Fruit fly (Drosophila melanogaster) whole organism, embryonic: ENCODE data around the gene Trm7-34.

Experiments used
- Bgb ChIP-seq: fragments of 200-800 bp; sonication (Bioruptor generic); IDR thresholded peaks from 2 replicates; pipeline ENCODE4 v1.3.6; 2022; ENCODE audit warnings: missing biosample characterization, missing genetic modification characterization; ENCODE audit not compliant: partially characterized antibody
- CG12299 ChIP-seq: fragments of 200-800 bp; sonication (Bioruptor generic); optimal IDR thresholded peaks from 2 replicates; lab custom pipeline; 2018; ENCODE audit warnings: missing biosample characterization, mild to moderate bottlenecking, missing genetic modification characterization
- CG13775 ChIP-seq: fragments of 200-800 bp; sonication (Bioruptor generic); optimal IDR thresholded peaks from 3 replicates; lab custom pipeline; 2017; ENCODE audit warnings: missing biosample characterization, mild to moderate bottlenecking, missing genetic modification characterization
- CG14014 ChIP-seq: fragments of 200-800 bp; sonication (Bioruptor generic); IDR thresholded peaks from 2 replicates; pipeline ENCODE4 v1.3.6; 2022; ENCODE audit warnings: missing biosample characterization, missing genetic modification characterization
- CG14441 ChIP-seq: fragments of 200-800 bp; sonication (Bioruptor generic); IDR thresholded peaks from 2 replicates; pipeline ENCODE4 v1.3.6; 2022; ENCODE audit warnings: missing biosample characterization, missing genetic modification characterization
- CG15479 ChIP-seq: fragments of 200-800 bp; sonication (Bioruptor generic); optimal IDR thresholded peaks from 3 replicates; lab custom pipeline; 2019; ENCODE audit warnings: missing biosample characterization, mild to moderate bottlenecking, missing genetic modification characterization, moderate library complexity
- CG1602 ChIP-seq: fragments of 200-800 bp; sonication (Bioruptor generic); optimal IDR thresholded peaks from 3 replicates; lab custom pipeline; 2016; ENCODE audit warnings: missing biosample characterization, missing genetic modification characterization
- CG1647 ChIP-seq: fragments of 200-800 bp; sonication (Bioruptor generic); optimal IDR thresholded peaks from 3 replicates; lab custom pipeline; 2016; ENCODE audit warnings: missing biosample characterization, missing genetic modification characterization
- CG16813 ChIP-seq: fragments of 200-800 bp; sonication (Bioruptor generic); IDR thresholded peaks from 3 replicates; pipeline ENCODE4 v1.3.6; 2022; ENCODE audit warnings: missing biosample characterization, missing genetic modification characterization; ENCODE audit not compliant: partially characterized antibody
- CG17328 ChIP-seq: fragments of 200-800 bp; sonication (Bioruptor generic); IDR thresholded peaks from 2 replicates; pipeline ENCODE4 v1.3.6; 2022; ENCODE audit warnings: missing biosample characterization, missing genetic modification characterization
- CG17385 ChIP-seq: fragments of 200-800 bp; sonication (Bioruptor generic); optimal IDR thresholded peaks from 3 replicates; lab custom pipeline; 2018; ENCODE audit warnings: missing biosample characterization, mild to moderate bottlenecking, missing genetic modification characterization
- CG17912 ChIP-seq: fragments of 200-800 bp; sonication (Bioruptor generic); optimal IDR thresholded peaks from 2 replicates; lab custom pipeline; 2018; ENCODE audit warnings: missing biosample characterization, mild to moderate bottlenecking, missing genetic modification characterization
- CG1792 ChIP-seq: fragments of 200-800 bp; sonication (Bioruptor generic); optimal IDR thresholded peaks from 2 replicates; lab custom pipeline; 2016; ENCODE audit warnings: missing biosample characterization, missing genetic modification characterization
- CG18764 ChIP-seq: fragments of 200-800 bp; sonication (Bioruptor generic); optimal IDR thresholded peaks from 3 replicates; lab custom pipeline; 2016; ENCODE audit warnings: missing biosample characterization, missing genetic modification characterization
- CG2202 ChIP-seq: fragments of 200-800 bp; sonication (Bioruptor generic); optimal IDR thresholded peaks from 2 replicates; lab custom pipeline; 2018; ENCODE audit warnings: missing biosample characterization, mild to moderate bottlenecking, missing genetic modification characterization
- CG31365 ChIP-seq: fragments of 200-800 bp; sonication (Bioruptor generic); optimal IDR thresholded peaks from 2 replicates; lab custom pipeline; 2018; ENCODE audit warnings: missing biosample characterization, mild to moderate bottlenecking, missing genetic modification characterization
- CG31441 ChIP-seq: fragments of 200-800 bp; sonication (Bioruptor generic); IDR thresholded peaks from 2 replicates; pipeline ENCODE4 v1.3.6; 2022; ENCODE audit warnings: missing biosample characterization, missing genetic modification characterization
- CG34422 ChIP-seq: fragments of 200-800 bp; sonication (Bioruptor generic); IDR thresholded peaks from 3 replicates; pipeline ENCODE4 v1.3.6; 2022; ENCODE audit warnings: missing biosample characterization, missing genetic modification characterization
- CG4820 ChIP-seq: fragments of 200-800 bp; sonication (Bioruptor generic); optimal IDR thresholded peaks from 3 replicates; lab custom pipeline; 2016; ENCODE audit warnings: missing biosample characterization, missing genetic modification characterization
- CG5245 ChIP-seq: fragments of 200-800 bp; sonication (Bioruptor generic); optimal IDR thresholded peaks from 3 replicates; lab custom pipeline; 2016; ENCODE audit warnings: missing biosample characterization, missing genetic modification characterization
- CG5953 ChIP-seq: fragments of 200-800 bp; sonication (Bioruptor generic); IDR thresholded peaks from 2 replicates; pipeline ENCODE4 v1.3.6; 2022; ENCODE audit warnings: missing biosample characterization, missing genetic modification characterization
- CG7745 ChIP-seq: fragments of 200-800 bp; sonication (Bioruptor generic); optimal IDR thresholded peaks from 2 replicates; lab custom pipeline; 2018; ENCODE audit warnings: missing biosample characterization, mild to moderate bottlenecking, missing genetic modification characterization, moderate library complexity
- CG9437 ChIP-seq: fragments of 200-800 bp; sonication (Bioruptor generic); optimal IDR thresholded peaks from 2 replicates; lab custom pipeline; 2018; ENCODE audit warnings: missing biosample characterization, mild to moderate bottlenecking, missing genetic modification characterization
- Dad ChIP-seq: fragments of 200-800 bp; sonication (Bioruptor generic); optimal IDR thresholded peaks from 3 replicates; lab custom pipeline; 2016; ENCODE audit warnings: missing biosample characterization, missing genetic modification characterization
- Doc2 ChIP-seq: fragments of 200-800 bp; sonication (Bioruptor generic); IDR thresholded peaks from 2 replicates; pipeline ENCODE4 v1.3.6; 2022; ENCODE audit warnings: missing biosample characterization, missing genetic modification characterization
- Dp ChIP-seq: fragments of 200-800 bp; sonication (Bioruptor generic); optimal IDR thresholded peaks from 2 replicates; lab custom pipeline; 2018; ENCODE audit warnings: missing biosample characterization, mild to moderate bottlenecking, missing genetic modification characterization, moderate library complexity
- E2f1 ChIP-seq: fragments of 200-800 bp; sonication (Bioruptor generic); IDR thresholded peaks from 2 replicates; pipeline ENCODE4 v1.3.6; 2022; ENCODE audit warnings: missing biosample characterization, missing genetic modification characterization
- Gug ChIP-seq: fragments of 200-800 bp; sonication (Bioruptor generic); IDR thresholded peaks from 4 replicates; pipeline ENCODE4 v1.3.6; 2022; ENCODE audit warnings: missing biosample characterization, missing genetic modification characterization
- Hand ChIP-seq: fragments of 200-800 bp; sonication (Bioruptor generic); optimal IDR thresholded peaks from 2 replicates; lab custom pipeline; 2017; ENCODE audit warnings: mild to moderate bottlenecking, missing biosample characterization, missing genetic modification reagents, missing genetic modification characterization
- Rx ChIP-seq: fragments of 200-800 bp; sonication (Bioruptor generic); IDR thresholded peaks from 2 replicates; pipeline ENCODE4 v1.3.6; 2022; ENCODE audit warnings: missing biosample characterization, missing genetic modification characterization
- Usf ChIP-seq: fragments of 200-800 bp; sonication (Bioruptor generic); optimal IDR thresholded peaks from 2 replicates; lab custom pipeline; 2017; ENCODE audit warnings: missing genotype, missing biosample characterization, missing genetic modification characterization
- bbx ChIP-seq: fragments of 200-800 bp; sonication (Bioruptor generic); IDR thresholded peaks from 2 replicates; pipeline ENCODE4 v1.3.6; 2022; ENCODE audit warnings: missing biosample characterization, missing genetic modification characterization; ENCODE audit not compliant: partially characterized antibody
- cato ChIP-seq: fragments of 200-800 bp; sonication (Bioruptor generic); optimal IDR thresholded peaks from 2 replicates; lab custom pipeline; 2016; ENCODE audit warnings: missing biosample characterization, missing genetic modification characterization, borderline replicate concordance
- chif ChIP-seq, 2 experiments: fragments of 200-800 bp; sonication (Bioruptor generic); optimal IDR thresholded peaks; 3 replicates each; lab custom pipeline; 2016; ENCODE audit warnings: missing biosample characterization in 2 of 2, missing genetic modification characterization in 2 of 2
- dmrt11E ChIP-seq: fragments of 200-800 bp; sonication (Bioruptor generic); optimal IDR thresholded peaks from 3 replicates; lab custom pipeline; 2018; ENCODE audit warnings: missing biosample characterization, mild to moderate bottlenecking, missing genetic modification characterization, moderate library complexity
- eyg ChIP-seq: fragments of 200-800 bp; sonication (Bioruptor generic); optimal IDR thresholded peaks from 3 replicates; lab custom pipeline; 2016; ENCODE audit warnings: missing biosample characterization, missing genetic modification characterization
- inv ChIP-seq: fragments of 200-800 bp; sonication (Bioruptor generic); IDR thresholded peaks from 2 replicates; pipeline ENCODE4 v1.3.6; 2022; ENCODE audit warnings: missing biosample characterization, missing genetic modification characterization; ENCODE audit not compliant: partially characterized antibody
- mirr ChIP-seq: fragments of 200-800 bp; sonication (Bioruptor generic); optimal IDR thresholded peaks from 3 replicates; lab custom pipeline; 2018; ENCODE audit warnings: missing biosample characterization, mild to moderate bottlenecking, missing genetic modification characterization
- nom ChIP-seq: fragments of 200-800 bp; sonication (Bioruptor generic); optimal IDR thresholded peaks from 2 replicates; lab custom pipeline; 2017; ENCODE audit warnings: missing biosample characterization, missing genetic modification characterization, mild to moderate bottlenecking, moderate library complexity, missing genetic modification reagents
- otp ChIP-seq: fragments of 200-800 bp; sonication (Bioruptor generic); IDR thresholded peaks from 3 replicates; pipeline ENCODE4, ENCODE4 v1.3.6; 2022; ENCODE audit warnings: missing biosample characterization, missing genetic modification characterization
- pfk ChIP-seq: fragments of 200-800 bp; sonication (Bioruptor generic); optimal IDR thresholded peaks from 2 replicates; lab custom pipeline; 2018; ENCODE audit warnings: missing biosample characterization, mild to moderate bottlenecking, missing genetic modification characterization, moderate library complexity
- psq ChIP-seq: fragments of 200-800 bp; sonication (Bioruptor generic); optimal IDR thresholded peaks from 2 replicates; lab custom pipeline; 2017; ENCODE audit warnings: missing biosample characterization, missing genetic modification characterization
- ro ChIP-seq: fragments of 200-800 bp; sonication (Bioruptor generic); IDR thresholded peaks from 2 replicates; pipeline ENCODE4 v1.3.6; 2022; ENCODE audit warnings: missing biosample characterization, missing genetic modification characterization
- run ChIP-seq: fragments of 200-800 bp; sonication (Bioruptor generic); optimal IDR thresholded peaks from 3 replicates; lab custom pipeline; 2018; ENCODE audit warnings: missing biosample characterization, mild to moderate bottlenecking, missing genetic modification characterization
- sim ChIP-seq: fragments of 200-800 bp; sonication (Bioruptor generic); IDR thresholded peaks from 2 replicates; pipeline ENCODE4 v1.3.6; 2022; ENCODE audit warnings: missing biosample characterization, missing genetic modification characterization
- slp2 ChIP-seq: fragments of 200-800 bp; sonication (Bioruptor generic); optimal IDR thresholded peaks from 2 replicates; lab custom pipeline; 2016; ENCODE audit warnings: missing biosample characterization, missing genetic modification characterization
- so ChIP-seq: fragments of 200-800 bp; sonication (Bioruptor generic); IDR thresholded peaks from 3 replicates; pipeline ENCODE4 v1.3.6; 2022; ENCODE audit warnings: missing biosample characterization, missing genetic modification characterization
- tap ChIP-seq: fragments of 200-800 bp; optimal IDR thresholded peaks from 3 replicates; lab custom pipeline; 2019; ENCODE audit warnings: missing biosample characterization, mild to moderate bottlenecking, missing genetic modification characterization, moderate library complexity
- trh ChIP-seq: fragments of 200-800 bp; sonication (Bioruptor generic); optimal IDR thresholded peaks from 2 replicates; lab custom pipeline; 2016; ENCODE audit warnings: missing biosample characterization, missing genetic modification characterization

Gene Trm7-34

DNA sequence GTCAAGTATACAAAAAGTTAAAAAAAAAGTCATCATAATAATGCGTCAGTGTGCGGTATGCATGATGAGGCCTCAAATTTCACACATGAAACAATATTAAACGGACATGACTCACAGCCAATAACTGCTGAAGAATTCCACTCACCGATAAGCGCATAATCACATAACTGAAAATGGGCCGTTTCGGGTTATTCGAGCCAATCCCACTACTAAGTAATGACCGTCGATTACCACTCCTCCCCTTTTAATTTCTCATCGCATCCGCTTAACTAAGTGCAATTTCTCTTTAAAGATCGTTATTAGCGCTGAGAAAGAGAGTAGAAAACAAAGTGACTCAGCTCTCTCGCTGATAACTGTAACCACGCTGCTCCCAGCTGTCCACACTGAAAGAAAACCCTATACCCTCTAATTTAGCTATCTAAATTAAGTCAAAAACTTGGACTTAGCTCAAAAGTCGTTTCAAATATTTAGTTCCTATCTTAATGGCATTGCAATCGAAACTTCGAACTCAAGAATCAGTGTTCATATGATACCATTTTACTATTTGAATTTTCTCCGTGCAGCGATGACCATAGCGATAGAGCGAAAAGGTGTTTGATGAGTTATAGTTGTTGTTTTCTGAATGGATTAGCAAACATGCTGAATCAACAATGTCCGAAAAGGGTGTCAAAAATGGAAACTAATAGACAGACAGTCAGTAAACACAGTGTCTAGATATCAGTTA lies 20.8 kb downstream of the Trm7-34 start (continued):
- TF ChIP-seq otp = peak; percentile 87
- TF ChIP-seq Dad (GFP tag; lab: Kevin White, UChicago) = peak; percentile 72
- peak; percentile 89 for TF ChIP-seq CG17328 (GFP tag; lab: Robert Waterston, UW)
- TF ChIP-seq tap = peak; percentile 90
- TF ChIP-seq sim (GFP tag; lab: Robert Waterston, UW) = peak; percentile 65; the same call in 1 of the 2 replicates
- TF ChIP-seq CG4820 = peak; percentile 81
- TF ChIP-seq trh = peak; percentile 68
- no peak for TF ChIP-seq bbx (GFP tag; lab: Robert Waterston, UW)
- peak; percentile 44 for TF ChIP-seq pfk (GFP tag; lab: Kevin White, UChicago)
- peak; percentile 86 for TF ChIP-seq eyg (GFP tag; lab: Kevin White, UChicago)
- peak; percentile 81 for TF ChIP-seq run (tag; lab: Kevin White, UChicago)
- peak; percentile 61 for TF ChIP-seq psq (GFP tag; lab: Kevin White, UChicago)
- peak; percentile 83 for TF ChIP-seq so
- TF ChIP-seq CG34422 (GFP tag; lab: Robert Waterston, UW) = peak; percentile 88
- TF ChIP-seq ro = 0 out of 2 replicates have a peak, but pooled peaks have one; percentile 60
- TF ChIP-seq Bgb (GFP tag; lab: Robert Waterston, UW) = no peak
- TF ChIP-seq Gug (GFP tag; lab: Robert Waterston, UW) = peak; percentile 72; the same call in 3 of the 4 replicates
- TF ChIP-seq CG5245 = peak; percentile 77
- peak; percentile 83 for TF ChIP-seq CG14014 (GFP tag; lab: Robert Waterston, UW)
- no peak for TF ChIP-seq mirr
- TF ChIP-seq Doc2 (GFP tag; lab: Robert Waterston, UW) = no peak
- TF ChIP-seq CG9437 (GFP tag; lab: Kevin White, UChicago) = peak; percentile 76
- TF ChIP-seq nom (GFP tag; lab: Kevin White, UChicago) = no peak
- TF ChIP-seq CG1602 = peak; percentile 75
- TF ChIP-seq CG17912 (GFP tag; lab: Kevin White, UChicago) = peak; percentile 23
- peak; percentile 73 for TF ChIP-seq CG18764 (GFP tag; lab: Kevin White, UChicago)
- peak; percentile 86 for TF ChIP-seq slp2 (GFP tag; lab: Kevin White, UChicago)
- TF ChIP-seq Rx (GFP tag; lab: Robert Waterston, UW) = peak; percentile 76
- TF ChIP-seq E2f1 (GFP tag; lab: Robert Waterston, UW) = peak; percentile 76
- peak; percentile 85 for TF ChIP-seq CG14441 (GFP tag; lab: Robert Waterston, UW)
- peak; percentile 42 for TF ChIP-seq CG7745 (tag; lab: Kevin White, UChicago)
- TF ChIP-seq CG31441 (GFP tag; lab: Robert Waterston, UW) = peak; percentile 87
- TF ChIP-seq Usf (GFP tag; lab: Kevin White, UChicago) = peak; percentile 44
- TF ChIP-seq CG1792 (GFP tag; lab: Kevin White, UChicago) = peak; percentile 91
- peak; percentile 78 for TF ChIP-seq CG12299 (tag; lab: Kevin White, UChicago)
- TF ChIP-seq inv (GFP tag; lab: Robert Waterston, UW) = no peak
- peak; percentile 83 for TF ChIP-seq CG17385 (GFP tag; lab: Kevin White, UChicago)
- peak; percentile 87 for TF ChIP-seq CG5953
- peak; percentile 88 to 90 for TF ChIP-seq chif (GFP tag; optimal IDR thresholded peaks at IDR 0.05; lab: Kevin White, UChicago)
- TF ChIP-seq dmrt11E (tag; lab: Kevin White, UChicago) = peak; percentile 74
- no peak for TF ChIP-seq CG16813
- peak; percentile 72 for TF ChIP-seq CG13775 (GFP tag; lab: Kevin White, UChicago)
- TF ChIP-seq cato = peak; percentile 73
- peak; percentile 77 for TF ChIP-seq Hand (GFP tag; lab: Kevin White, UChicago)
- TF ChIP-seq CG1647 (GFP tag; lab: Kevin White, UChicago) = peak; percentile 92
- TF ChIP-seq Dp = no peak
- peak; percentile 70 for TF ChIP-seq CG2202 (tag; lab: Kevin White, UChicago)
- peak; percentile 81 for TF ChIP-seq CG31365 (tag; lab: Kevin White, UChicago)
- no peak for TF ChIP-seq CG15479
